Fruit fly (Drosophila melanogaster): ENCODE measurements around the gene CG3588.

dm6 chrX:2969039-2969438, 49.5 kb downstream of the CG3588 start:
- no peak for TF ChIP-seq h (optimal IDR thresholded peaks at IDR 0.05)
- no peak for TF ChIP-seq psq (optimal IDR thresholded peaks at IDR 0.05)
- no peak for TF ChIP-seq insv (optimal IDR thresholded peaks at IDR 0.05)
